Worm (Caenorhabditis elegans) whole organism, L2 larva: ENCODE results near the gene T06E6.15.
"Not testable (repeated sequence)": the region's sequence is repeated elsewhere in the genome, so short reads cannot be mapped to it uniquely, and the experiment has no call there.

ENCODE experiments used
- C34F6.9 ChIP-seq: fragments of 150-350 bp; optimal IDR thresholded peaks from 2 replicates; lab custom pipeline; 2014; ENCODE audit warnings: missing biosample characterization, missing genetic modification characterization
- R02D3.7 ChIP-seq: fragments of 150-350 bp; optimal IDR thresholded peaks from 2 replicates; lab custom pipeline; 2014; ENCODE audit warnings: missing biosample characterization, missing genetic modification characterization
- ZK546.5 ChIP-seq: sonication (generic microtip); optimal IDR thresholded peaks from 2 replicates; lab custom pipeline; 2017; ENCODE audit warnings: missing biosample characterization, missing genetic modification characterization
- alr-1 ChIP-seq: fragments of 150-350 bp; optimal IDR thresholded peaks from 2 replicates; lab custom pipeline; 2014; ENCODE audit warnings: missing biosample characterization, missing genetic modification characterization
- ceh-16 ChIP-seq: fragments of 150-350 bp; optimal IDR thresholded peaks from 2 replicates; lab custom pipeline; 2014; ENCODE audit warnings: missing biosample characterization, missing genetic modification characterization
- ceh-82 ChIP-seq: fragments of 150-350 bp; optimal IDR thresholded peaks from 2 replicates; lab custom pipeline; 2014; ENCODE audit warnings: missing biosample characterization, missing genetic modification characterization
- crh-2 ChIP-seq: sonication (generic microtip); optimal IDR thresholded peaks from 2 replicates; lab custom pipeline; 2017; ENCODE audit warnings: missing biosample characterization, missing genetic modification characterization
- dmd-4 ChIP-seq: sonication (generic microtip); optimal IDR thresholded peaks from 2 replicates; lab custom pipeline; 2017; ENCODE audit warnings: missing biosample characterization, missing genetic modification characterization
- egl-27 ChIP-seq: sonication (generic microtip); optimal IDR thresholded peaks from 3 replicates; lab custom pipeline; 2017; ENCODE audit warnings: missing biosample characterization, missing genetic modification reagents, missing genetic modification characterization
- fos-1 ChIP-seq: fragments of 150-350 bp; optimal IDR thresholded peaks from 2 replicates; lab custom pipeline; 2014; ENCODE audit warnings: missing biosample characterization, missing genetic modification characterization
- lin-11 ChIP-seq: fragments of 150-350 bp; sonication (generic microtip); optimal IDR thresholded peaks from 2 replicates; lab custom pipeline; 2014; ENCODE audit warnings: missing biosample characterization, missing genetic modification characterization, inconsistent platforms, mixed read lengths
- lin-13 ChIP-seq: fragments of 150-350 bp; optimal IDR thresholded peaks from 2 replicates; lab custom pipeline; 2014; ENCODE audit warnings: missing biosample characterization, missing genetic modification reagents, missing genetic modification characterization
- lsy-2 ChIP-seq, 2 experiments: fragments of 150-350 bp in 1 of 2; sonication (generic microtip) in 1 of 2; optimal IDR thresholded peaks; 2 replicates each; lab custom pipeline; 2014 to 2017; ENCODE audit warnings: missing biosample characterization in 2 of 2, missing genetic modification characterization in 2 of 2
- mbf-1 ChIP-seq: sonication (generic microtip); optimal IDR thresholded peaks from 2 replicates; lab custom pipeline; 2017; ENCODE audit warnings: missing biosample characterization, missing genetic modification characterization
- mdl-1 ChIP-seq, 2 experiments: fragments of 150-350 bp in 1 of 2; sonication (generic microtip) in 1 of 2; optimal IDR thresholded peaks; 2 replicates each; lab custom pipeline; 2017; ENCODE audit warnings: missing biosample characterization in 2 of 2, missing genetic modification characterization in 2 of 2
- nhr-12 ChIP-seq: fragments of 150-350 bp; optimal IDR thresholded peaks from 2 replicates; lab custom pipeline; 2014; ENCODE audit warnings: missing biosample characterization, missing genetic modification characterization
- nhr-129 ChIP-seq: fragments of 150-350 bp; optimal IDR thresholded peaks from 2 replicates; lab custom pipeline; 2014; ENCODE audit warnings: missing biosample characterization, missing genetic modification characterization
- nhr-21 ChIP-seq: fragments of 150-350 bp; optimal IDR thresholded peaks from 2 replicates; lab custom pipeline; 2014; ENCODE audit warnings: missing biosample characterization, missing genetic modification characterization
- nhr-23 ChIP-seq: fragments of 150-350 bp; optimal IDR thresholded peaks from 2 replicates; lab custom pipeline; 2014; ENCODE audit warnings: missing biosample characterization, missing genetic modification reagents, missing genetic modification characterization
- nhr-237 ChIP-seq: fragments of 150-350 bp; optimal IDR thresholded peaks from 2 replicates; lab custom pipeline; 2014; ENCODE audit warnings: missing biosample characterization, missing genetic modification characterization
- nhr-25 ChIP-seq: fragments of 150-350 bp; sonication (generic microtip); optimal IDR thresholded peaks from 3 replicates; lab custom pipeline; 2014; ENCODE audit warnings: missing biosample characterization, missing genetic modification characterization
- nhr-6 ChIP-seq: fragments of 150-350 bp; optimal IDR thresholded peaks from 2 replicates; lab custom pipeline; 2014; ENCODE audit warnings: missing biosample characterization, missing genetic modification characterization
- nhr-77 ChIP-seq: fragments of 150-350 bp; optimal IDR thresholded peaks from 2 replicates; lab custom pipeline; 2014; ENCODE audit warnings: missing biosample characterization, missing genetic modification characterization
- sem-4 ChIP-seq: fragments of 150-350 bp; optimal IDR thresholded peaks from 2 replicates; lab custom pipeline; 2014; ENCODE audit warnings: missing biosample characterization, missing genetic modification reagents, missing genetic modification characterization
- sma-3 ChIP-seq: sonication (generic microtip); optimal IDR thresholded peaks from 2 replicates; lab custom pipeline; 2016; ENCODE audit warnings: missing genetic modification reagents, missing genetic modification characterization, missing compliant biosample characterization
- sma-9 ChIP-seq, 2 experiments: fragments of 150-350 bp in 1 of 2; sonication (generic microtip) in 1 of 2; optimal IDR thresholded peaks; 2 replicates each; lab custom pipeline; 2014 to 2016; ENCODE audit warnings: missing genetic modification characterization in 2 of 2, mild to moderate bottlenecking in 1 of 2, missing biosample characterization in 1 of 2, missing compliant biosample characterization in 1 of 2, missing genetic modification reagents in 1 of 2, moderate library complexity in 1 of 2
- snpc-4 ChIP-seq: fragments of 150-350 bp; optimal IDR thresholded peaks from 2 replicates; lab custom pipeline; 2014; ENCODE audit warnings: missing biosample characterization, missing genetic modification characterization
- unc-39 ChIP-seq: fragments of 150-350 bp; optimal IDR thresholded peaks from 2 replicates; lab custom pipeline; 2014; ENCODE audit warnings: missing biosample characterization, missing genetic modification characterization
- unc-62 ChIP-seq: fragments of 150-350 bp; optimal IDR thresholded peaks from 2 replicates; lab custom pipeline; 2014; ENCODE audit warnings: missing biosample characterization, missing genetic modification reagents, missing genetic modification characterization
- zag-1 ChIP-seq: fragments of 150-350 bp; optimal IDR thresholded peaks from 2 replicates; lab custom pipeline; 2014; ENCODE audit warnings: missing biosample characterization, missing genetic modification characterization
- ztf-1 ChIP-seq: fragments of 200-800 bp; sonication (Bioruptor generic); conservative IDR thresholded peaks from 2 replicates; pipeline ENCODE4 v1.3.6; 2022; ENCODE audit warnings: missing genetic modification characterization, missing compliant biosample characterization
- ztf-11 ChIP-seq: sonication (generic microtip); optimal IDR thresholded peaks from 2 replicates; lab custom pipeline; 2017; ENCODE audit warnings: missing biosample characterization, missing genetic modification characterization

Gene T06E6.15

ce11 chrV:15377903-15378302 is 21.7 kb downstream of the T06E6.15 start, which contains the start of gene srh-122:
TSS of gene srh-122 (minus strand) at chrV:15378003.
- TF ChIP-seq nhr-23 (tag; lab: Kevin White, UChicago) (no peak), nhr-21 (tag; lab: Kevin White, UChicago) (no peak), nhr-237 (tag; lab: Kevin White, UChicago) (no peak), ztf-11 (tag; lab: Kevin White, UChicago) (no peak), crh-2 (tag; lab: Kevin White, UChicago) (no peak), sma-3 (GFP tag; lab: Kevin White, UChicago) (no peak), nhr-6 (tag; lab: Kevin White, UChicago) (no peak)

DNA sequence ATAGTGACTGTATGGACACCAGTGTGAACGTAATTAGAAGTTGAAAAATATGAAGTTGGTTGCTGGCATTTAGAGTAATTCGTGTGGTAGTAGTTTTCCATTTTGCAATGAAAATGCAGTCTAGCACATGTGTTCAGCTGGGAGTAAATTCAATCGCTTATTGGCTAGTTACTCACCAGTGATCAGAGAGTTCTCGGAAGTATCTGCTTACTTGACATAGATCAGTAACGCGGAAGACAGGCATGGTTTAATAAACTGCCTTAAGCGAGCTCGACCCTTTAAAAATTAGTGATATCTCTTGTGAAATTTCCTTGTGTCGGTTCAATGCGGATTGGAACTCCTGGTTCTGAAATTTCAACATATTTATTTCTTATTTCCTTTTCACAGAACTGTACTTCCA is 23.4 kb downstream of the T06E6.15 start, which contains the start of gene srh-52:
srh-52 (minus strand) TSS at position 101 of the 400 bp plus-strand sequence.
- TF ChIP-seq mdl-1 (tag; optimal IDR thresholded peaks at IDR 0.05; lab: Kevin White, UChicago), result no peak
- TF ChIP-seq C34F6.9 (tag; lab: Kevin White, UChicago), result no peak
- no peak for TF ChIP-seq nhr-12 (tag; lab: Kevin White, UChicago)
- TF ChIP-seq nhr-21 (tag; lab: Kevin White, UChicago), result no peak
- TF ChIP-seq ceh-16 (tag; lab: Kevin White, UChicago), result no peak
- TF ChIP-seq nhr-129 (tag; lab: Kevin White, UChicago), result no peak
- TF ChIP-seq R02D3.7 (tag; lab: Kevin White, UChicago), result no peak
- no peak for TF ChIP-seq unc-62
- TF ChIP-seq snpc-4, result no peak
- TF ChIP-seq nhr-25 (tag; lab: Kevin White, UChicago), result no peak
- no peak for TF ChIP-seq lsy-2 (tag; optimal IDR thresholded peaks at IDR 0.05; lab: Kevin White, UChicago)
- no peak for TF ChIP-seq ZK546.5
- TF ChIP-seq alr-1 (tag; lab: Kevin White, UChicago), result no peak
- TF ChIP-seq mbf-1 (tag; lab: Kevin White, UChicago), result no peak
- TF ChIP-seq egl-27 (tag; lab: Kevin White, UChicago), result no peak
- TF ChIP-seq zag-1 (tag; lab: Kevin White, UChicago), result no peak
- no peak for TF ChIP-seq nhr-23 (tag; lab: Kevin White, UChicago)
- TF ChIP-seq sma-9 (GFP tag; optimal IDR thresholded peaks at IDR 0.05; lab: Kevin White, UChicago), result no peak
- TF ChIP-seq sma-9 (tag; optimal IDR thresholded peaks at IDR 0.05; lab: Kevin White, UChicago), result no peak
- TF ChIP-seq lin-13 (GFP tag; lab: Kevin White, UChicago), result no peak

DNA sequence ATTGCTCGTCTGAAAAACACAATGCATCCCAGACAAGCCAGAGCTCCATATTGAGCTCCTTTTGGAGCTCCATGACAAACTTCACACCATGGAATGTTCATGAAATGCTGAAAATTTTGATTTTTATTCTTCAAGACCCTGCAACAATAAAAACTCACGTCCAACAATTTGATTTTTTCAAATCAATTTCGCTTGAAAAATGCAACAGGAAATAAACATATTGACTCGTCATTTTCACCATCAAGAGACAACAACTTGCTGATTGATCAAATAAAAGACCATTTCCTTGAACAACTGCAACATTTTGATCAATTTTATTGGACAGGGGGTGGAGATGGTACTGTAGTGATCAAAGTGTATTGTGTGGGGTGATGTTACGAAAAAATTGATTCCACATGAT is 29.9 kb downstream of the T06E6.15 start, which contains the start of gene nhr-269:
nhr-269 (minus strand) TSS at position 101 of the 400 bp plus-strand sequence.
- TF ChIP-seq egl-27 (tag; lab: Kevin White, UChicago) (no peak), unc-39 (no peak), fos-1 (tag; lab: Kevin White, UChicago) (no peak), zag-1 (tag; lab: Kevin White, UChicago) (no peak), nhr-23 (tag; lab: Kevin White, UChicago) (no peak), nhr-129 (tag; lab: Kevin White, UChicago) (no peak), snpc-4 (no peak), lin-11 (no peak), ceh-16 (tag; lab: Kevin White, UChicago) (no peak), nhr-12 (tag; lab: Kevin White, UChicago) (no peak), crh-2 (tag; lab: Kevin White, UChicago) (no peak), nhr-77 (tag; lab: Kevin White, UChicago) (no peak), ztf-1 (no peak)
- TF ChIP-seq, all 48 proteins: peak for 0

- no peak for TF ChIP-seq nhr-6 (tag; lab: Kevin White, UChicago)
- no peak for TF ChIP-seq sma-9 (GFP tag; optimal IDR thresholded peaks at IDR 0.05; lab: Kevin White, UChicago)
- no peak for TF ChIP-seq sma-9 (tag; optimal IDR thresholded peaks at IDR 0.05; lab: Kevin White, UChicago)
- no peak for TF ChIP-seq dmd-4 (tag; lab: Kevin White, UChicago)
- no peak for TF ChIP-seq egl-27 (tag; lab: Kevin White, UChicago)
Measured at ce11 chrV:15367770-15368169, 31.8 kb downstream of the T06E6.15 start.

- TF ChIP-seq ceh-82 (tag; lab: Kevin White, UChicago); sma-9 (GFP tag; optimal IDR thresholded peaks at IDR 0.05; lab: Kevin White, UChicago); sma-9 (tag; optimal IDR thresholded peaks at IDR 0.05; lab: Kevin White, UChicago); sem-4 (tag; lab: Kevin White, UChicago): not testable (repeated sequence)
- TF ChIP-seq, all 48 proteins: peak for 0; not testable (repeated sequence) for 48
Measured at ce11 chrV:15361412-15361811, 38.2 kb downstream of the T06E6.15 start, which contains the start of gene ech-1.1. TSS of gene ech-1.1 (minus strand) at chrV:15361512.
